Fruit fly (Drosophila melanogaster): ENCODE data around the gene Tsen34.

Gene Tsen34

dm6 chr3L:14756724-14757463 is 4.8 kb downstream of the Tsen34 start:
- TF ChIP-seq CTCF (optimal IDR thresholded peaks at IDR 0.05) (peak in 1 of 2 experiments; percentile 9), CG8478 (optimal IDR thresholded peaks at IDR 0.05) (no peak)

dm6 chr3L:14755951-14756723 is 5.5 kb downstream of the Tsen34 start:
- no peak for TF ChIP-seq CTCF (optimal IDR thresholded peaks at IDR 0.05)
- no peak for TF ChIP-seq CG8478 (optimal IDR thresholded peaks at IDR 0.05)

- no peak for TF ChIP-seq CTCF (optimal IDR thresholded peaks at IDR 0.05)
- no peak for TF ChIP-seq CG8478 (optimal IDR thresholded peaks at IDR 0.05)
These were observed 6.5 kb downstream of the Tsen34 start for dm6 chr3L:14755046-14755643.

DNA sequence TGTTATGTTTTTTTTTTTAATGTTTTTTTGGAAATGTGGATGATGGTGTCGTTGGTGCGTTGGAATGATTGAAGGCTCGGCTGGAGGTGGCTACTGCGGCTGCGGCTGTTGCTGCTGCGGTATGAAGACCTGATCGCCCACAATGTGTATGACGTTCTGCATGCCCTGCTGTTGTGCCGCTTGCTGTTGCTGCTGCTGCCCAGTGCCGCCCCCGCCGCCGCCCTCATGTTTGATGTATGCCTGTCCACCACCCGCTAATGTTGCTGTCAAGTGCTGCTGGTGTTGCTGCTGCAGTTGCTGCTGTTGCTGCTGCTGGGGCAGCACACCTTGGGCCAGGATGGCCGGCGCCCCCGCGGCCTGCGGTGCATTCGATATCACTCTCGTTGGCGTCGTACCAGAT is 8.8 kb downstream of the Tsen34 start:
- TF ChIP-seq CG8478 (optimal IDR thresholded peaks at IDR 0.05) (no peak), CTCF (optimal IDR thresholded peaks at IDR 0.05) (no peak)

DNA sequence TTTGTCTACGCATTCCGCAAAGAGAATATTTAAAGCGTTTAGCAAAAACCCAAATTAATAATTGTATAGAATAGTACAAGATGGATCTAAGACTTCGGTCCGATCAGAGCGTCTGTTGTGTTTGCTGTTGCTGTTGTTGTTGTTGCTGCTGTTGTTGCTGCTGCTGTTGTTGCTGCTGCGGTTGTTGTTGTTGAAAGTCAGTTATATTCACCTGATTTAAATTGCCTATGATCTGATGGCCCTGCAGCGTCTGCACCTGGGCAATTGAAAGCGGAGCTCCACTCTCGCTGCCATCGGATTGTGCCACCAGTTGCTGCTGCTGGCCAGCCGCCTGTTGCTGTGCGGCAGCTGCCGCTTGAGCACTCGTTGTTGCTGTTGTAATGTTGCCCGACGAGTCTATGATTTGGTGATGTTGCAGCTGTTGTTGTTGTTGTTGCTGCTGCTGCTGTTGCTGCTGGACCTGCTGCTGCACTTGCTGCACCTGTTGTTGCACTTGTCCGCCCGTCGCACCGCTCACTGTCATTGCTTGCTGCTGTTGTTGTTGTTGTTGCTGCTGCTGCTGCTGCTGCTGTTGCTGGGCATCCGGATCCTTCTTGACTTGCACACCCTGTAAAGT is 10.5 kb downstream of the Tsen34 start:
- TF ChIP-seq CTCF (optimal IDR thresholded peaks at IDR 0.05) (no peak), CG8478 (optimal IDR thresholded peaks at IDR 0.05) (no peak)

- TF ChIP-seq CTCF (optimal IDR thresholded peaks at IDR 0.05) (no peak), CG8478 (optimal IDR thresholded peaks at IDR 0.05) (no peak)
These were observed 18.4 kb downstream of the Tsen34 start for dm6 chr3L:14743106-14743692.

- TF ChIP-seq CG8478 (optimal IDR thresholded peaks at IDR 0.05) = no peak
- no peak for TF ChIP-seq CTCF (optimal IDR thresholded peaks at IDR 0.05)
These were observed 28.2 kb downstream of the Tsen34 start, which contains the start of gene CG13471 for dm6 chr3L:14733417-14733816. Gene CG13471, minus strand, starts transcription at chr3L:14733517.

- TF ChIP-seq CTCF (optimal IDR thresholded peaks at IDR 0.05) = no peak
- TF ChIP-seq CG8478 (optimal IDR thresholded peaks at IDR 0.05) = no peak
These were observed 29.9 kb downstream of the Tsen34 start for dm6 chr3L:14731790-14732189.

DNA sequence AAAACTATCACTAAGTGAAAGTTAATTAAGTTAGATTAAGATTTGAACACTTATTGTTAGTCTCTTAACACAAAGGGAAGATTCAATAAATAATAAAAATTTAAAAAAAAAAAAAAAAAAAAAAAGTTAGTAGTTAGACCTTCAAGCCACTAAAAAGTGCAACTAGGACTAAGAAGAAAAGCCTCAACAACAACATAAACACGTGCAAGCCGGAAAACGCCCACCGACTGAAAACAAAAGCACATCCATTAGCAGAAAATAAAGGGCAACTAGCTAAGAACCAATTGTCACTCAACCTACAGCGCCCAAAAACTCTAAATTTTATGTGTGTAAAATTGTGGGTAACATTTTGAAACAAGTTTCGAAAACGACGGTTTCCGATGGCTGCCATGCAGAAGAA is 33.2 kb downstream of the Tsen34 start, which contains the start of gene CG13473:
CG13473 (plus strand) TSS at position 301 of the 400 bp plus-strand sequence.
- TF ChIP-seq CG8478 (optimal IDR thresholded peaks at IDR 0.05) (no peak), CTCF (optimal IDR thresholded peaks at IDR 0.05) (no peak)

- no peak for TF ChIP-seq CTCF (optimal IDR thresholded peaks at IDR 0.05)
- TF ChIP-seq CG8478 (optimal IDR thresholded peaks at IDR 0.05) = no peak
These were observed 48.8 kb downstream of the Tsen34 start for dm6 chr3L:14712799-14713198.

All from S2 (cell line).